Fruit fly (Drosophila melanogaster): Measurements from ENCODE around the gene CG18088.

The CG18088 gene

dm6 chr2L:8997285-8997684 lies 29.9 kb downstream of the CG18088 start, which contains the start of the genes alien and CG18661 (continued):
- peak; percentile 55; the same call in 1 of the 2 replicates for TF ChIP-seq GATAe (GFP tag; conservative IDR thresholded peaks at IDR 0.05)
- TF ChIP-seq CG11456 (GFP tag; IDR thresholded peaks at IDR 0.05) = peak; percentile 94
- no peak for TF ChIP-seq Eip74EF (GFP tag; optimal IDR thresholded peaks at IDR 0.05)
- TF ChIP-seq CG2120 (GFP tag; optimal IDR thresholded peaks at IDR 0.05) = peak; percentile 90
- TF ChIP-seq Bgb (GFP tag; IDR thresholded peaks at IDR 0.05; ENCODE audit: partially characterized antibody) = peak; percentile 40; the same call in 1 of the 2 replicates
- TF ChIP-seq dmrt11E (tag; optimal IDR thresholded peaks at IDR 0.05) = peak; percentile 92
- TF ChIP-seq CG18764 (GFP tag; optimal IDR thresholded peaks at IDR 0.05) = peak; percentile 48
- peak; percentile 41 for TF ChIP-seq Elba2 (GFP tag; optimal IDR thresholded peaks at IDR 0.05)
- peak; percentile 59 for TF ChIP-seq Dad (GFP tag; optimal IDR thresholded peaks at IDR 0.05)
- peak; percentile 66 for TF ChIP-seq CG7357 (GFP tag; IDR thresholded peaks at IDR 0.05)
- TF ChIP-seq Neu2 (GFP tag; optimal IDR thresholded peaks at IDR 0.05; ENCODE audit: borderline replicate concordance) = peak; percentile 45
- TF ChIP-seq Six4 (GFP tag; optimal IDR thresholded peaks at IDR 0.05) = peak; percentile 45
- TF ChIP-seq CG13287 (GFP tag; IDR thresholded peaks at IDR 0.05; ENCODE audit: partially characterized antibody) = peak; percentile 81
- peak; percentile 93 for TF ChIP-seq ci (GFP tag; IDR thresholded peaks at IDR 0.05)
- TF ChIP-seq kah (GFP tag; optimal IDR thresholded peaks at IDR 0.05) = no peak
- TF ChIP-seq Dfd (GFP tag; optimal IDR thresholded peaks at IDR 0.05) = no peak
- no peak for TF ChIP-seq lov (optimal IDR thresholded peaks at IDR 0.05)
- TF ChIP-seq lov (GFP tag; IDR thresholded peaks at IDR 0.05) = peak; percentile 85
- TF ChIP-seq bcd (GFP tag; optimal IDR thresholded peaks at IDR 0.05) = peak; percentile 75
- no peak for TF ChIP-seq CG6765 (GFP tag; optimal IDR thresholded peaks at IDR 0.05)
- TF ChIP-seq en (GFP tag; optimal IDR thresholded peaks at IDR 0.05) = peak; percentile 47
- no peak for TF ChIP-seq CG10565 (GFP tag; optimal IDR thresholded peaks at IDR 0.05)
- TF ChIP-seq CG6175 (GFP tag; IDR thresholded peaks at IDR 0.05) = peak; percentile 80; the same call in 2 of the 3 replicates
- peak; percentile 79 for TF ChIP-seq CG10979 (tag; optimal IDR thresholded peaks at IDR 0.05)
- peak; percentile 89 for TF ChIP-seq CG11695 (GFP tag; IDR thresholded peaks at IDR 0.05)
- TF ChIP-seq luna (GFP tag; optimal IDR thresholded peaks at IDR 0.05) = peak; percentile 94
- peak; percentile 94 for TF ChIP-seq Antp (GFP tag; optimal IDR thresholded peaks at IDR 0.05)
- no peak for TF ChIP-seq fru (optimal IDR thresholded peaks at IDR 0.05)
- peak; percentile 21 for TF ChIP-seq MESR4 (GFP tag; optimal IDR thresholded peaks at IDR 0.05)
- TF ChIP-seq Fer3 (tag; optimal IDR thresholded peaks at IDR 0.05) = peak; percentile 50
- peak; percentile 22 for TF ChIP-seq CG18476 (GFP tag; optimal IDR thresholded peaks at IDR 0.05)
- TF ChIP-seq Doc2 (GFP tag; IDR thresholded peaks at IDR 0.05) = 0 out of 2 replicates have a peak, but pooled peaks have one; percentile 6
- TF ChIP-seq CHES-1-like (GFP tag; optimal IDR thresholded peaks at IDR 0.05) = peak; percentile 85
- TF ChIP-seq kni (GFP tag; optimal IDR thresholded peaks at IDR 0.05) = no peak
- TF ChIP-seq gem (tag; optimal IDR thresholded peaks at IDR 0.05) = peak; percentile 83
- peak; percentile 86 for TF ChIP-seq CG11247 (GFP tag; IDR thresholded peaks at IDR 0.05)
- peak; percentile 34 for TF ChIP-seq twi (tag; optimal IDR thresholded peaks at IDR 0.05)
- TF ChIP-seq nmo (GFP tag; optimal IDR thresholded peaks at IDR 0.05) = peak; percentile 82
- no peak for TF ChIP-seq CG7271 (tag; optimal IDR thresholded peaks at IDR 0.05)
- peak; percentile 41; the same call in 1 of the 2 replicates for TF ChIP-seq gsb (GFP tag; IDR thresholded peaks at IDR 0.05)
- peak; percentile 91 for TF ChIP-seq ap (GFP tag; IDR thresholded peaks at IDR 0.05)
- peak; percentile 29 for TF ChIP-seq btn (GFP tag; optimal IDR thresholded peaks at IDR 0.05)
- TF ChIP-seq Hmr (GFP tag; optimal IDR thresholded peaks at IDR 0.05) = peak; percentile 83
- TF ChIP-seq Atf-2 (GFP tag; optimal IDR thresholded peaks at IDR 0.05) = peak; percentile 95
- TF ChIP-seq cato (GFP tag; optimal IDR thresholded peaks at IDR 0.05; ENCODE audit: borderline replicate concordance) = peak; percentile 32
- peak; percentile 49; the same call in 1 of the 2 replicates for TF ChIP-seq gt (GFP tag; IDR thresholded peaks at IDR 0.05)
- TF ChIP-seq Nf-YB (GFP tag; optimal IDR thresholded peaks at IDR 0.05) = peak; percentile 12
- peak; percentile 70 for TF ChIP-seq CG2712 (tag; optimal IDR thresholded peaks at IDR 0.05)
- peak; percentile 95 for TF ChIP-seq Oaz (GFP tag; IDR thresholded peaks at IDR 0.05)
- TF ChIP-seq org-1 (GFP tag; optimal IDR thresholded peaks at IDR 0.05) = peak; percentile 51
- peak; percentile 68; the same call in 1 of the 2 replicates for TF ChIP-seq klu (GFP tag; IDR thresholded peaks at IDR 0.05)

Data from whole organism, embryonic.